Worm (Caenorhabditis elegans): ENCODE data around the gene ech-5.

Gene ech-5

ce11 chrIV:756956-757355 is 39.9 kb upstream of the ech-5 start:
- no peak for TF ChIP-seq lin-13 (GFP tag; optimal IDR thresholded peaks at IDR 0.05)

- no peak for TF ChIP-seq ztf-4 (tag; optimal IDR thresholded peaks at IDR 0.05)
- no peak for TF ChIP-seq ceh-82 (tag; optimal IDR thresholded peaks at IDR 0.05)
- TF ChIP-seq nhr-237 (tag; optimal IDR thresholded peaks at IDR 0.05), result no peak
- no peak for TF ChIP-seq dmd-4 (tag; optimal IDR thresholded peaks at IDR 0.05)
Measured at ce11 chrIV:757548-757947, 39.3 kb upstream of the ech-5 start.

ce11 chrIV:760267-760666 is 36.6 kb upstream of the ech-5 start, which contains the start of gene gst-40:
gst-40 (plus strand) TSS chrIV:760502.
- no peak for TF ChIP-seq crh-2 (tag; optimal IDR thresholded peaks at IDR 0.05)
- TF ChIP-seq aly-2 (tag; optimal IDR thresholded peaks at IDR 0.05), result no peak
- TF ChIP-seq unc-55 (GFP tag; optimal IDR thresholded peaks at IDR 0.05), result peak; percentile 23
- no peak for TF ChIP-seq C34F6.9 (tag; optimal IDR thresholded peaks at IDR 0.05)

- TF ChIP-seq crh-2 (tag; optimal IDR thresholded peaks at IDR 0.05) (peak; percentile 19), alr-1 (tag; optimal IDR thresholded peaks at IDR 0.05) (no peak), nhr-21 (tag; optimal IDR thresholded peaks at IDR 0.05) (peak; percentile 26), F13H6.1 (tag; optimal IDR thresholded peaks at IDR 0.05) (no peak), sma-3 (GFP tag; optimal IDR thresholded peaks at IDR 0.05) (peak; percentile 78), nhr-77 (tag; optimal IDR thresholded peaks at IDR 0.05) (no peak), C34F6.9 (tag; optimal IDR thresholded peaks at IDR 0.05) (no peak), ama-1 (optimal IDR thresholded peaks at IDR 0.05) (peak; percentile 80), sem-4 (tag; optimal IDR thresholded peaks at IDR 0.05) (no peak), R02D3.7 (tag; optimal IDR thresholded peaks at IDR 0.05) (no peak), ztf-11 (tag; optimal IDR thresholded peaks at IDR 0.05) (no peak), sma-9 (GFP tag; optimal IDR thresholded peaks at IDR 0.05) (peak; percentile 13), sma-9 (tag; optimal IDR thresholded peaks at IDR 0.05) (no peak), mbf-1 (tag; optimal IDR thresholded peaks at IDR 0.05) (no peak), nhr-129 (tag; optimal IDR thresholded peaks at IDR 0.05) (no peak), peb-1 (tag; optimal IDR thresholded peaks at IDR 0.05) (no peak), zag-1 (tag; optimal IDR thresholded peaks at IDR 0.05) (no peak), lsy-2 (tag; optimal IDR thresholded peaks at IDR 0.05) (no peak)
Measured at ce11 chrIV:762016-762459, 34.8 kb upstream of the ech-5 start.

- TF ChIP-seq ama-1 (optimal IDR thresholded peaks at IDR 0.05) (no peak), alr-1 (tag; optimal IDR thresholded peaks at IDR 0.05) (no peak), unc-62 (GFP tag; optimal IDR thresholded peaks at IDR 0.05) (no peak), nhr-23 (tag; optimal IDR thresholded peaks at IDR 0.05) (no peak)
Measured at ce11 chrIV:762486-763376, 34.1 kb upstream of the ech-5 start.

DNA sequence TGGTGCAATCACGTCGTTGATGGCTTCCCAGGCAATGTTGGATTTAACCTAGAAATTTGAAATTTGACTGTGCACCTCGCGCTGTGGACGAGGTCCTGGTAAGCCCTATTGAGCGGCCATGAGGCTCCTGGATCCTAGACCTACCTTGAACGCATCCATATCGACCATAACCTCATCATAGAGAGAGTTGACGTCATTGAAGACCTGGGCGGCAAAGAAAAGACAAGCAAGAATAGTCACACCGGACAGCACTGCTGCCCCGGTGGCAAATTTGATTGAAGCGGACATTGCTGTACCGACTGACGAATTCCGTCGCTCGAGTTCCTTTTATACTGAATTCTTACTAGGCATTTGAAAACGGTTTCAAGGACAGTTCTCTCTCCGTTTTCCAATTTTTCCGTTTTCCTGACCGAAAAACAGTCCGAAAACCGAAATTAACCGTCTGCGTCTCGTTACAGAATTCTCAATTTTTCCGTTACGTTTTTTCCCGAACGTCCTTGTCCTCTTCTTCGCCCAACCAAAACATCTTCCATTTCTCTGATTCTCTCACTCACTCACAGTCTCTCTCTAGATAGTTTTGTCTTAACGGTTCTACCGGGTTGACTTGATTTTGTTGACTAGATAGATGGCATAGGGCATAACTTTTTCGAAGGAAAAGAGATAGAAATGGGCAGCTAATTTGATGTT is 33.3 kb upstream of the ech-5 start, which contains the start of gene col-103:
Gene col-103, minus strand, starts transcription at position 302 of the 687 bp plus-strand sequence.
- no peak for TF ChIP-seq mdl-1 (tag; optimal IDR thresholded peaks at IDR 0.05)
- TF ChIP-seq fos-1 (tag; optimal IDR thresholded peaks at IDR 0.05), result peak; percentile 22
- peak; percentile 54 for TF ChIP-seq nhr-129 (tag; optimal IDR thresholded peaks at IDR 0.05)
- TF ChIP-seq nhr-21 (tag; optimal IDR thresholded peaks at IDR 0.05), result peak; percentile 17
- peak; percentile 11 for TF ChIP-seq ceh-16 (tag; optimal IDR thresholded peaks at IDR 0.05)
- no peak for TF ChIP-seq Y55F3AM.14 (GFP tag; optimal IDR thresholded peaks at IDR 0.05)
- TF ChIP-seq ama-1 (optimal IDR thresholded peaks at IDR 0.05), result peak; percentile 93
- TF ChIP-seq nhr-25 (tag; optimal IDR thresholded peaks at IDR 0.05), result peak; percentile 45
- peak; percentile 48 for TF ChIP-seq sma-3 (GFP tag; optimal IDR thresholded peaks at IDR 0.05)
- peak; percentile 34 for TF ChIP-seq gmeb-1 (tag; optimal IDR thresholded peaks at IDR 0.05)
- no peak for TF ChIP-seq C34F6.9 (tag; optimal IDR thresholded peaks at IDR 0.05)

Measured in whole organism, L2 larva.